Worm (Caenorhabditis elegans): ENCODE data around the gene fbxl-4.

Gene fbxl-4

DNA sequence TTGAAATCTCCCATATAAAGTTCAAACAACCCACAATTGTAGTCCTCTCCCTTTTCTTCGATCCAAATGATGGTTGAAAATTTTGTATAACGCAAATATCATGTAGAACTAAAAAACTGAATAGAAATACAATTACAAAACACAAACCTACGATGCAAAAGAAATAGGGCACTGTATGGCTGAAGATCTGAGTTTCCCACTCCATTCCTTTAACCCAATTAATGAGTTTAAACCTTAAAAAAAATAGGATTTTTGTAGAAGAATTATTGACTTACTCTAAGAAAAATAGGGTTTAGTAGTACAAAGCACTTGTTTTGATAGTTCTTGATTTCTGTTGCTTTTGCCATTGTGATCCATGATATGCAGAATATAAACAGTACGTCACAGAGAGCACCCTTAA lies 5.2 kb upstream of the fbxl-4 start:
- TF ChIP-seq nhr-12 (tag; optimal IDR thresholded peaks at IDR 0.05): no peak
- no peak for TF ChIP-seq bed-3 (GFP tag; optimal IDR thresholded peaks at IDR 0.05)
- no peak for TF ChIP-seq nhr-2 (tag; optimal IDR thresholded peaks at IDR 0.05)
- TF ChIP-seq sem-2 (GFP tag; optimal IDR thresholded peaks at IDR 0.05): no peak
- TF ChIP-seq nhr-76 (tag; optimal IDR thresholded peaks at IDR 0.05): no peak
- no peak for TF ChIP-seq lin-32 (GFP tag; optimal IDR thresholded peaks at IDR 0.05)
- no peak for TF ChIP-seq M03D4.4 (tag; optimal IDR thresholded peaks at IDR 0.05)
- TF ChIP-seq ceh-43 (GFP tag; optimal IDR thresholded peaks at IDR 0.05): no peak
- no peak for TF ChIP-seq sptf-1 (tag; optimal IDR thresholded peaks at IDR 0.05)

DNA sequence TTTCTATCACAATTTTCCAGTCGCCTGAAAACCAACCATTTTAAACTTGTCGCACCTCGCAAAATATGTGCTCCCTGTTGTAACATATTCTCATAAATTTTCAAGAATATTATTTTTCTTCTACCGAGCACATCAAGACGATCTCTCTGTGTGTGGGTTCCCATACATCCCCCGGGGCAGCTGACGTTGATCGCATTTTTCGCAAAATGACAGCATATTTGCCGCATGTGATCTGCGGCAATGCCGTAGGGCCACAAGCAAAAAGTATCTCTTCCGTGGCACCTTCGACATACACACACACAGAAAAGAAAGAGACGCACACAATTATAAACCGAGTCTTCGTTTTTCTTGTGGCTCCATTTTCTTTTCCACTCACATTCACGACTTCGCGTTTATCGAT lies 3.1 kb downstream of the fbxl-4 start:
- TF ChIP-seq snpc-4 (tag; optimal IDR thresholded peaks at IDR 0.05) (no peak), unc-120 (tag; optimal IDR thresholded peaks at IDR 0.05; ENCODE audit: poor library complexity, severe bottlenecking) (peak; percentile 57), hlh-1 (tag; optimal IDR thresholded peaks at IDR 0.05) (peak; percentile 79), flh-1 (GFP tag; optimal IDR thresholded peaks at IDR 0.05) (no peak), pha-4 (tag; optimal IDR thresholded peaks at IDR 0.05) (no peak), unc-62 (GFP tag; optimal IDR thresholded peaks at IDR 0.05) (peak; percentile 41), bed-3 (GFP tag; optimal IDR thresholded peaks at IDR 0.05) (no peak)

DNA sequence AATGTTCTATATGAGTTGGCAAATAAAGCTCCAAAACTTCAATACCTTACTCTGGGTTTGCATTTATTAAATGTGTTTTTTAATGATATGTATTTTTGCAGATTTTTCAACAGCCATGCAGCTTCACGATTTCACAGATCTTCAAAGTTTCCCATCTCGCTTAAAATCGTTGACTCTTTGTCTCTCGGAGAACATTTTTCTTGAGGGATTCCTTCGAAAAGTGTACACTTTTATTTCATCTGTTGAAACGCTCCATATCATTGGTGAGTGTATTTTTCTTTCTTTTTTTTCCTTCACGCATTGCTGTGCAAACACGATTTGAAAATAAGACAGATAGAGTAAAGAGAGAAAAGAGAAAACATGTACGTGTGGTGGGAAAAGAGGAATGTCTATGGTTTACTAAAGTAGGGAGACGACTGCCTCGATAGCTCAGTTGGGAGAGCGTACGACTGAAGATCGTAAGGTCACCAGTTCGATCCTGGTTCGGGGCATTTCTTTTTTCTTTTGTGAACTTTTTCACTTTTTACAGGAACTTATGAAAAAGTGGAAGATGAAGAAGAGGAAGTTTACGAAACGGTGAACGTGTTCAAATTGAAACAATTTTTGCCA lies 4.7 kb downstream of the fbxl-4 start:
- TF ChIP-seq nhr-12 (tag; optimal IDR thresholded peaks at IDR 0.05) (no peak), mls-2 (tag; optimal IDR thresholded peaks at IDR 0.05) (peak; percentile 95), snpc-4 (tag; optimal IDR thresholded peaks at IDR 0.05) (no peak), hlh-1 (tag; optimal IDR thresholded peaks at IDR 0.05) (peak; percentile 55), ceh-83 (GFP tag; optimal IDR thresholded peaks at IDR 0.05) (peak; percentile 93), unc-120 (tag; optimal IDR thresholded peaks at IDR 0.05; ENCODE audit: poor library complexity, severe bottlenecking) (peak; percentile 87), bed-3 (GFP tag; optimal IDR thresholded peaks at IDR 0.05) (peak; percentile 84), elt-1 (tag; optimal IDR thresholded peaks at IDR 0.05; ENCODE audit: borderline replicate concordance, insufficient read depth) (no peak), ceh-43 (GFP tag; optimal IDR thresholded peaks at IDR 0.05) (peak; percentile 74), flh-1 (GFP tag; optimal IDR thresholded peaks at IDR 0.05) (peak; percentile 57), nhr-76 (tag; optimal IDR thresholded peaks at IDR 0.05) (no peak), pha-4 (tag; optimal IDR thresholded peaks at IDR 0.05) (peak; percentile 12), nhr-28 (tag; optimal IDR thresholded peaks at IDR 0.05) (peak; percentile 43), unc-39 (tag; optimal IDR thresholded peaks at IDR 0.05) (peak; percentile 19), ces-1 (GFP tag; optimal IDR thresholded peaks at IDR 0.05) (peak; percentile 52), lin-32 (GFP tag; optimal IDR thresholded peaks at IDR 0.05) (peak; percentile 80), blmp-1 (tag; optimal IDR thresholded peaks at IDR 0.05) (peak; percentile 17), tbx-8 (GFP tag; optimal IDR thresholded peaks at IDR 0.05) (peak; percentile 76), cnd-1 (tag; optimal IDR thresholded peaks at IDR 0.05) (peak; percentile 86), unc-62 (GFP tag; optimal IDR thresholded peaks at IDR 0.05) (peak; percentile 54), drap-1 (GFP tag; optimal IDR thresholded peaks at IDR 0.05) (peak; percentile 91), ceh-39 (tag; optimal IDR thresholded peaks at IDR 0.05) (peak; percentile 13), sem-2 (GFP tag; optimal IDR thresholded peaks at IDR 0.05) (peak; percentile 78), nhr-237 (tag; optimal IDR thresholded peaks at IDR 0.05) (peak; percentile 43), ham-2 (GFP tag; optimal IDR thresholded peaks at IDR 0.05) (peak; percentile 76), mep-1 (tag; optimal IDR thresholded peaks at IDR 0.05) (peak; percentile 43), lsy-2 (tag; optimal IDR thresholded peaks at IDR 0.05) (peak; percentile 28), zip-8 (tag; optimal IDR thresholded peaks at IDR 0.05) (no peak), sptf-1 (tag; optimal IDR thresholded peaks at IDR 0.05) (peak; percentile 94), mab-5 (tag; optimal IDR thresholded peaks at IDR 0.05) (no peak)

DNA sequence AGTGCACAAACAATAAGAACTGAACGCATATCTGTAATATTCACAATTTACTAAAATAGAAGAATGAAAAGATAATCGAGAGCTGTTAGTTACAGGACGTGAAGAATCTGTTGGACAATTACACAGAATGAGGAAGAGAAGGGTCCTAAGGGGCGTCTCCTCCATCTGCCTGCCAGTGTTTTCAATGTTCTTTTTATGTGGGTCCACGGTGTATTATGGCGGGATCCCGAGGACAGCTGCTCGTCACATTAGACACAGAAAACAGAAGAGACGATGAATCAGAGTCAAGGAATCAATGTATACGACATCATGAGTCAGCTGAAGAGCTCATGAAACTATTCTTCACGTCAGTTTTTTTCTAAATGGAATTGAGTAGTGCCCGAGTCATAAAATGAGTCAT lies 8.5 kb downstream of the fbxl-4 start, which contains the start of gene ttr-6:
Gene ttr-6, minus strand, starts transcription at position 33 of the 400 bp plus-strand sequence.
- no peak for TF ChIP-seq flh-1 (GFP tag; optimal IDR thresholded peaks at IDR 0.05)
- TF ChIP-seq nhr-2 (tag; optimal IDR thresholded peaks at IDR 0.05): no peak
- TF ChIP-seq sptf-1 (tag; optimal IDR thresholded peaks at IDR 0.05): no peak
- TF ChIP-seq ztf-11 (tag; optimal IDR thresholded peaks at IDR 0.05): no peak
- TF ChIP-seq ceh-83 (GFP tag; optimal IDR thresholded peaks at IDR 0.05): no peak
- TF ChIP-seq unc-120 (tag; optimal IDR thresholded peaks at IDR 0.05; ENCODE audit: poor library complexity, severe bottlenecking): peak; percentile 68
- peak; percentile 56 for TF ChIP-seq unc-62 (GFP tag; optimal IDR thresholded peaks at IDR 0.05)
- no peak for TF ChIP-seq ceh-43 (GFP tag; optimal IDR thresholded peaks at IDR 0.05)
- TF ChIP-seq nhr-237 (tag; optimal IDR thresholded peaks at IDR 0.05): no peak
- TF ChIP-seq hlh-1 (tag; optimal IDR thresholded peaks at IDR 0.05): peak; percentile 97
- no peak for TF ChIP-seq nhr-12 (tag; optimal IDR thresholded peaks at IDR 0.05)
- no peak for TF ChIP-seq ces-1 (GFP tag; optimal IDR thresholded peaks at IDR 0.05)
- no peak for TF ChIP-seq elt-1 (tag; optimal IDR thresholded peaks at IDR 0.05; ENCODE audit: borderline replicate concordance, insufficient read depth)
- TF ChIP-seq tbx-8 (GFP tag; optimal IDR thresholded peaks at IDR 0.05): no peak
- no peak for TF ChIP-seq elt-3 (tag; optimal IDR thresholded peaks at IDR 0.05)
- TF ChIP-seq blmp-1 (tag; optimal IDR thresholded peaks at IDR 0.05): no peak
